Worm (Caenorhabditis elegans) whole organism, mixed stage, embryonic: ENCODE measurements around the gene crn-5.

Experiments
- lin-32 ChIP-seq: fragments of 200-800 bp; sonication (Bioruptor generic); optimal IDR thresholded peaks from 2 replicates; lab custom pipeline; 2018; ENCODE audit warnings: mild to moderate bottlenecking, missing genetic modification characterization, missing compliant biosample characterization
- lsy-2 ChIP-seq: fragments of 150-350 bp; optimal IDR thresholded peaks from 2 replicates; lab custom pipeline; 2014; ENCODE audit warnings: missing biosample characterization, missing genetic modification characterization
- nhr-2 ChIP-seq: fragments of 150-350 bp; optimal IDR thresholded peaks from 2 replicates; lab custom pipeline; 2014; ENCODE audit warnings: missing biosample characterization, missing genetic modification characterization
- nhr-28 ChIP-seq: fragments of 150-350 bp; optimal IDR thresholded peaks from 2 replicates; lab custom pipeline; 2014; ENCODE audit warnings: missing biosample characterization, missing genetic modification characterization
- nhr-76 ChIP-seq: sonication (generic microtip); optimal IDR thresholded peaks from 2 replicates; lab custom pipeline; 2017; ENCODE audit warnings: missing biosample characterization, missing genetic modification characterization
- pha-4 ChIP-seq: fragments of 150-350 bp; optimal IDR thresholded peaks from 2 replicates; lab custom pipeline; 2018; ENCODE audit warnings: missing biosample characterization, missing genetic modification reagents, missing genetic modification characterization
- snpc-4 ChIP-seq: fragments of 150-350 bp; optimal IDR thresholded peaks from 2 replicates; lab custom pipeline; 2014; ENCODE audit warnings: missing biosample characterization, missing genetic modification characterization
- unc-39 ChIP-seq: fragments of 150-350 bp; optimal IDR thresholded peaks from 2 replicates; lab custom pipeline; 2014; ENCODE audit warnings: missing biosample characterization, missing genetic modification characterization
- zip-8 ChIP-seq: fragments of 150-350 bp; optimal IDR thresholded peaks from 2 replicates; lab custom pipeline; 2014; ENCODE audit warnings: missing biosample characterization, missing genetic modification characterization
- ztf-11 ChIP-seq: fragments of 150-350 bp; optimal IDR thresholded peaks from 2 replicates; lab custom pipeline; 2014; ENCODE audit warnings: missing biosample characterization, missing genetic modification characterization

ce11 chrII:10547311-10547710 lies 45.2 kb upstream of the crn-5 start:
- TF ChIP-seq pha-4 (tag; lab: Kevin White, UChicago) (no peak), snpc-4 (tag; lab: Kevin White, UChicago) (no peak), unc-39 (tag; lab: Kevin White, UChicago) (no peak), nhr-76 (no peak), nhr-28 (tag; lab: Kevin White, UChicago) (no peak), zip-8 (no peak), ztf-11 (tag; lab: Kevin White, UChicago) (no peak), nhr-2 (tag; lab: Kevin White, UChicago) (no peak), lsy-2 (no peak), lin-32 (no peak)
